Fruit fly (Drosophila melanogaster) whole organism, embryonic: ENCODE results near the gene CG4653.

ENCODE experiments used
- CG10959 ChIP-seq: fragments of 200-800 bp; sonication (Bioruptor generic); IDR thresholded peaks from 2 replicates; pipeline ENCODE4 v1.3.6; 2022; ENCODE audit warnings: missing biosample characterization, missing genetic modification characterization
- CG11093 ChIP-seq: fragments of 200-800 bp; sonication (Bioruptor generic); IDR thresholded peaks from 3 replicates; pipeline ENCODE4 v1.3.6; 2022; ENCODE audit warnings: missing biosample characterization, missing genetic modification characterization
- CG11696 ChIP-seq: fragments of 200-800 bp; sonication (Bioruptor generic); IDR thresholded peaks from 2 replicates; pipeline ENCODE4 v1.3.6; 2022; ENCODE audit warnings: missing biosample characterization, missing genetic modification characterization
- CG12942 ChIP-seq: fragments of 200-800 bp; sonication (Bioruptor generic); optimal IDR thresholded peaks from 3 replicates; lab custom pipeline; 2016; ENCODE audit warnings: missing biosample characterization, missing genetic modification characterization
- CG13775 ChIP-seq: fragments of 200-800 bp; sonication (Bioruptor generic); optimal IDR thresholded peaks from 3 replicates; lab custom pipeline; 2017; ENCODE audit warnings: missing biosample characterization, mild to moderate bottlenecking, missing genetic modification characterization
- CG14014 ChIP-seq: fragments of 200-800 bp; sonication (Bioruptor generic); IDR thresholded peaks from 2 replicates; pipeline ENCODE4 v1.3.6; 2022; ENCODE audit warnings: missing biosample characterization, missing genetic modification characterization
- CG1602 ChIP-seq: fragments of 200-800 bp; sonication (Bioruptor generic); optimal IDR thresholded peaks from 3 replicates; lab custom pipeline; 2016; ENCODE audit warnings: missing biosample characterization, missing genetic modification characterization
- CG2199 ChIP-seq: fragments of 200-800 bp; sonication (Bioruptor generic); IDR thresholded peaks from 3 replicates; pipeline ENCODE4 v1.3.6; 2022; ENCODE audit warnings: missing biosample characterization, missing genetic modification characterization
- CG30431 ChIP-seq: fragments of 200-800 bp; sonication (Bioruptor generic); optimal IDR thresholded peaks from 2 replicates; lab custom pipeline; 2017; ENCODE audit warnings: missing biosample characterization, missing genetic modification characterization
- CG34224 ChIP-seq: fragments of 200-800 bp; sonication (Bioruptor generic); IDR thresholded peaks from 3 replicates; pipeline ENCODE4 v1.3.6; 2022; ENCODE audit warnings: missing biosample characterization, missing genetic modification characterization; ENCODE audit not compliant: partially characterized antibody
- CG34422 ChIP-seq: fragments of 200-800 bp; sonication (Bioruptor generic); IDR thresholded peaks from 3 replicates; pipeline ENCODE4 v1.3.6; 2022; ENCODE audit warnings: missing biosample characterization, missing genetic modification characterization
- CG43689 ChIP-seq: fragments of 200-800 bp; sonication (Bioruptor generic); IDR thresholded peaks from 2 replicates; pipeline ENCODE4 v1.3.6; 2022; ENCODE audit warnings: missing biosample characterization, missing genetic modification characterization
- CG5245 ChIP-seq: fragments of 200-800 bp; sonication (Bioruptor generic); optimal IDR thresholded peaks from 3 replicates; lab custom pipeline; 2016; ENCODE audit warnings: missing biosample characterization, missing genetic modification characterization
- CG5953 ChIP-seq: fragments of 200-800 bp; sonication (Bioruptor generic); IDR thresholded peaks from 2 replicates; pipeline ENCODE4 v1.3.6; 2022; ENCODE audit warnings: missing biosample characterization, missing genetic modification characterization
- CTCF ChIP-seq: fragments of 200-800 bp; sonication (Bioruptor generic); optimal IDR thresholded peaks from 2 replicates; lab custom pipeline; 2017; ENCODE audit warnings: missing biosample characterization, mild to moderate bottlenecking, missing genetic modification characterization, moderate library complexity
- CkIIα-i1 ChIP-seq: fragments of 200-800 bp; sonication (Bioruptor generic); IDR thresholded peaks from 2 replicates; pipeline ENCODE4 v1.3.6; 2022; ENCODE audit warnings: missing biosample characterization, missing genetic modification characterization
- Dad ChIP-seq: fragments of 200-800 bp; sonication (Bioruptor generic); optimal IDR thresholded peaks from 3 replicates; lab custom pipeline; 2016; ENCODE audit warnings: missing biosample characterization, missing genetic modification characterization
- Dp ChIP-seq: fragments of 200-800 bp; sonication (Bioruptor generic); optimal IDR thresholded peaks from 2 replicates; lab custom pipeline; 2018; ENCODE audit warnings: missing biosample characterization, mild to moderate bottlenecking, missing genetic modification characterization, moderate library complexity
- Drgx ChIP-seq: fragments of 200-800 bp; sonication (Bioruptor generic); IDR thresholded peaks from 2 replicates; pipeline ENCODE4 v1.3.6; 2022; ENCODE audit warnings: missing biosample characterization, missing genetic modification characterization
- Eip74EF ChIP-seq, 2 experiments: fragments of 200-800 bp in 1 of 2; fragments of >200 bp in 1 of 2; sonication (Bioruptor generic) in 1 of 2; optimal IDR thresholded peaks; 2 replicates each; lab custom pipeline; 2017 to 2019; ENCODE audit warnings: missing biosample characterization in 2 of 2, missing genetic modification characterization in 2 of 2, mild to moderate bottlenecking in 1 of 2, moderate library complexity in 1 of 2
- Ets97D ChIP-seq: fragments of 200-800 bp; sonication (Bioruptor generic); optimal IDR thresholded peaks from 3 replicates; lab custom pipeline; 2016; ENCODE audit warnings: missing biosample characterization, missing genetic modification characterization
- Hmr ChIP-seq: fragments of 200-800 bp; sonication (Bioruptor generic); optimal IDR thresholded peaks from 3 replicates; lab custom pipeline; 2017; ENCODE audit warnings: mild to moderate bottlenecking, missing biosample characterization, missing genetic modification reagents, missing genetic modification characterization
- Mes4 ChIP-seq: fragments of 200-800 bp; sonication (Bioruptor generic); optimal IDR thresholded peaks from 2 replicates; lab custom pipeline; 2016; ENCODE audit warnings: missing biosample characterization, missing genetic modification characterization
- Myb ChIP-seq: fragments of 200-800 bp; sonication (Bioruptor generic); optimal IDR thresholded peaks from 2 replicates; lab custom pipeline; 2016; ENCODE audit warnings: missing biosample characterization, missing genetic modification characterization
- NK7.1 ChIP-seq: fragments of 200-800 bp; sonication (Bioruptor generic); optimal IDR thresholded peaks from 3 replicates; lab custom pipeline; 2016; ENCODE audit warnings: missing biosample characterization, missing genetic modification characterization
- Optix ChIP-seq: fragments of 200-800 bp; sonication (Bioruptor generic); IDR thresholded peaks from 3 replicates; pipeline ENCODE4 v1.3.6; 2022; ENCODE audit warnings: missing biosample characterization, missing genetic modification characterization
- PHDP ChIP-seq: fragments of 200-800 bp; sonication (Bioruptor generic); optimal IDR thresholded peaks from 3 replicates; lab custom pipeline; 2018; ENCODE audit warnings: missing biosample characterization, mild to moderate bottlenecking, missing genetic modification characterization, moderate library complexity
- Ravus ChIP-seq: fragments of 200-800 bp; sonication (Bioruptor generic); IDR thresholded peaks from 2 replicates; pipeline ENCODE4 v1.3.6; 2022; ENCODE audit warnings: missing biosample characterization, missing genetic modification characterization
- Sry-β ChIP-seq: fragments of 200-800 bp; sonication (Bioruptor generic); optimal IDR thresholded peaks from 2 replicates; lab custom pipeline; 2018; ENCODE audit warnings: missing biosample characterization, mild to moderate bottlenecking, missing genetic modification characterization, moderate library complexity
- aop ChIP-seq: fragments of 200-800 bp; sonication (Bioruptor generic); IDR thresholded peaks from 2 replicates; pipeline ENCODE4 v1.3.6; 2022; ENCODE audit warnings: missing biosample characterization, missing genetic modification characterization
- ap ChIP-seq: fragments of 200-800 bp; sonication (Bioruptor generic); IDR thresholded peaks from 2 replicates; pipeline ENCODE4 v1.3.6; 2022; ENCODE audit warnings: missing biosample characterization, missing genetic modification characterization
- ato ChIP-seq: fragments of 200-800 bp; sonication (Bioruptor generic); IDR thresholded peaks from 2 replicates; pipeline ENCODE4 v1.3.6; 2022; ENCODE audit warnings: missing biosample characterization, missing genetic modification characterization; ENCODE audit not compliant: partially characterized antibody
- btn ChIP-seq: fragments of 200-800 bp; sonication (Bioruptor generic); optimal IDR thresholded peaks from 2 replicates; lab custom pipeline; 2016; ENCODE audit warnings: missing biosample characterization, missing genetic modification characterization
- crol ChIP-seq: fragments of 200-800 bp; sonication (Bioruptor generic); IDR thresholded peaks from 2 replicates; pipeline ENCODE4 v1.3.6; 2022; ENCODE audit warnings: missing biosample characterization, missing genetic modification characterization
- disco-r ChIP-seq: fragments of 200-800 bp; sonication (Bioruptor generic); optimal IDR thresholded peaks from 2 replicates; lab custom pipeline; 2016; ENCODE audit warnings: missing biosample characterization, missing genetic modification characterization
- dysf ChIP-seq: fragments of 200-800 bp; sonication (Bioruptor generic); IDR thresholded peaks from 3 replicates; pipeline ENCODE4 v1.3.6; 2022; ENCODE audit warnings: missing biosample characterization, missing genetic modification characterization
- fru ChIP-seq: fragments of >200 bp; optimal IDR thresholded peaks from 2 replicates; lab custom pipeline; 2017
- gcm ChIP-seq: fragments of 200-800 bp; sonication (Bioruptor generic); optimal IDR thresholded peaks from 2 replicates; lab custom pipeline; 2019; ENCODE audit warnings: missing biosample characterization, mild to moderate bottlenecking, missing genetic modification characterization, moderate library complexity
- ham ChIP-seq: fragments of 200-800 bp; sonication (Bioruptor generic); IDR thresholded peaks from 2 replicates; pipeline ENCODE4 v1.3.6; 2022; ENCODE audit warnings: missing biosample characterization, missing genetic modification characterization
- ind ChIP-seq: fragments of 200-800 bp; sonication (Bioruptor generic); optimal IDR thresholded peaks from 3 replicates; lab custom pipeline; 2016; ENCODE audit warnings: missing biosample characterization, missing genetic modification characterization
- mirr ChIP-seq: fragments of 200-800 bp; sonication (Bioruptor generic); optimal IDR thresholded peaks from 3 replicates; lab custom pipeline; 2018; ENCODE audit warnings: missing biosample characterization, mild to moderate bottlenecking, missing genetic modification characterization
- nmo ChIP-seq: fragments of 200-800 bp; sonication (Bioruptor generic); optimal IDR thresholded peaks from 2 replicates; lab custom pipeline; 2018; ENCODE audit warnings: missing biosample characterization, mild to moderate bottlenecking, missing genetic modification characterization, moderate library complexity
- pnt ChIP-seq: fragments of 200-800 bp; sonication (Bioruptor generic); optimal IDR thresholded peaks from 3 replicates; lab custom pipeline; 2016; ENCODE audit warnings: missing biosample characterization, missing genetic modification characterization
- ranshi ChIP-seq: fragments of 200-800 bp; sonication (Bioruptor generic); IDR thresholded peaks from 2 replicates; pipeline ENCODE4 v1.3.6; 2022; ENCODE audit warnings: missing biosample characterization, missing genetic modification characterization
- repo ChIP-seq: fragments of 200-800 bp; sonication (Bioruptor generic); optimal IDR thresholded peaks from 2 replicates; lab custom pipeline; 2016; ENCODE audit warnings: missing biosample characterization, missing genetic modification characterization
- schlank ChIP-seq: fragments of 200-800 bp; sonication (Bioruptor generic); optimal IDR thresholded peaks from 2 replicates; lab custom pipeline; 2018; ENCODE audit warnings: missing biosample characterization, mild to moderate bottlenecking, missing genetic modification characterization
- sd ChIP-seq: fragments of 200-800 bp; sonication (Bioruptor generic); optimal IDR thresholded peaks from 3 replicates; lab custom pipeline; 2018; ENCODE audit warnings: missing biosample characterization, mild to moderate bottlenecking, missing genetic modification characterization, moderate library complexity
- slbo ChIP-seq: fragments of 200-800 bp; sonication (Bioruptor generic); IDR thresholded peaks from 2 replicates; pipeline ENCODE4 v1.3.6; 2022; ENCODE audit warnings: missing biosample characterization, missing genetic modification characterization
- stwl ChIP-seq: fragments of 200-800 bp; sonication (Bioruptor generic); optimal IDR thresholded peaks from 3 replicates; lab custom pipeline; 2018; ENCODE audit warnings: missing biosample characterization, mild to moderate bottlenecking, missing genetic modification characterization, moderate library complexity
- tap ChIP-seq: fragments of 200-800 bp; optimal IDR thresholded peaks from 3 replicates; lab custom pipeline; 2019; ENCODE audit warnings: missing biosample characterization, mild to moderate bottlenecking, missing genetic modification characterization, moderate library complexity

CG4653 gene

DNA sequence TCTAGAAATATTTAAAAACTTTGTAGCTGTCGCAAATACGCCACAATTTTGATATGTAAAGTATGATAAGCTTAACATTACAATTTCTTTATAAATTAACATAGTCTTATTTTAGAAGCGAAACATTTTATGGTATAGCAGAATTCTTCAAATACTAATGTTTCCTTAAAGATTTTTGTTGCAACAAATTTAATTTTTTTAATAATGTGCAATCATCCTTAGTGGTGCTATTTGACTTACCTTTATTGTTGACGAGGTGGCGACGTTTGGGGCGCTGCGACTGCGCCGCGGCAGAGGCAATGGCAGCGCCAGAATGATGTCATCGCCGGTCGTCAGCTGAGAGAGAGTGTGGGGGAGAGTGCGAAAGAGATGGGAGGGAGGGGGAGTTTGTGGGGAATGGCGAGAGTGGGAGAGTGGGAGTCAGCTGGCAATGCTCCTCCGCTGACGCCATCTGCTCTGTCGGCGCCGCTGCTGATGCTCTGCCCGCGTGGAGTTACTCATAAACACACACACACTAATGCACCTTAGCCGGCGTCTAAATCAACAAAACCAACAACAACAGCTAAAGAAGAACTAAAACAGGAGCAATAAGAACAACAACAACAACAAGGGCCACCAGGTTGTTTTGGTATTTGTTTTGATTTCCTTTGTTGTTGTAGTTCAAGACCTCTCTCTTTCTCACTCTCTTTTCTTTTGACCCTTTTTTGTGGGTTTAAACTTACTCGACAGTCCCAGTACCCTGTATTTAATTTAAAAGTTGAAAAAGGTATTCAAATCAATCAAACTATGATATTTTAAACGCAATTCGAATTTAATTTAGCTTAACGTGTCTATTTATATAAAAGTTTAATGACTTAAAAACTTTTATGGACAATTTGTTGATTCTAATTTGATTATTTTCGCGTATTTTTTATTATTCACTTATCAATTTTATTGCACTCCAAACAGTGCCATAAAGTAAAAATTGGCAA, 19.6 kb downstream of the CG4653 start (continued):
- TF ChIP-seq disco-r (GFP tag; lab: Kevin White, UChicago), result peak; percentile 35
- no peak for TF ChIP-seq repo (GFP tag; lab: Kevin White, UChicago)
- TF ChIP-seq Sry-β (GFP tag; lab: Kevin White, UChicago), result no peak
- TF ChIP-seq CG10959 (GFP tag; lab: Robert Waterston, UW), result 0 out of 2 replicates have a peak, but pooled peaks have one; percentile 24
- peak; percentile 19; the same call in 1 of the 2 replicates for TF ChIP-seq CG43689 (GFP tag; lab: Robert Waterston, UW)
- TF ChIP-seq ind (GFP tag; lab: Kevin White, UChicago), result peak; percentile 34
- no peak for TF ChIP-seq Ets97D (GFP tag; lab: Kevin White, UChicago)
- peak; percentile 42 for TF ChIP-seq CG1602 (GFP tag; lab: Kevin White, UChicago)
- no peak for TF ChIP-seq ham (GFP tag; lab: Robert Waterston, UW)
- peak; percentile 27 for TF ChIP-seq CG12942 (GFP tag; lab: Kevin White, UChicago)
- no peak for TF ChIP-seq stwl (tag; lab: Kevin White, UChicago)
- TF ChIP-seq Dp (GFP tag; lab: Kevin White, UChicago), result no peak
- peak; percentile 93 for TF ChIP-seq crol
- TF ChIP-seq Eip74EF (GFP tag; optimal IDR thresholded peaks at IDR 0.05; lab: Kevin White, UChicago), result peak in 1 of 2 experiments; percentile 49
- 0 out of 3 replicates have a peak, but pooled peaks have one; percentile 17 for TF ChIP-seq CG34224
- peak; percentile 88 for TF ChIP-seq CG11696 (GFP tag; lab: Robert Waterston, UW)
- peak; percentile 19 for TF ChIP-seq tap (tag; lab: Kevin White, UChicago)
- TF ChIP-seq ap (GFP tag; lab: Robert Waterston, UW), result 0 out of 2 replicates have a peak, but pooled peaks have one; percentile 10
- TF ChIP-seq Optix (GFP tag; lab: Robert Waterston, UW), result no peak
- peak; percentile 67 for TF ChIP-seq CG13775 (GFP tag; lab: Kevin White, UChicago)
- TF ChIP-seq mirr, result no peak
- peak; percentile 30 for TF ChIP-seq Mes4 (GFP tag; lab: Kevin White, UChicago)
- peak; percentile 43 for TF ChIP-seq CG30431 (GFP tag; lab: Kevin White, UChicago)
- peak; percentile 61; the same call in 1 of the 2 replicates for TF ChIP-seq Drgx (GFP tag; lab: Robert Waterston, UW)
- TF ChIP-seq CG34422 (GFP tag; lab: Robert Waterston, UW), result peak; percentile 67; the same call in 2 of the 3 replicates
- TF ChIP-seq schlank (tag; lab: Kevin White, UChicago), result peak; percentile 64
- peak; percentile 91 for TF ChIP-seq nmo (GFP tag; lab: Kevin White, UChicago)
- TF ChIP-seq Ravus, result peak; percentile 15; the same call in 1 of the 2 replicates
- TF ChIP-seq CG2199 (GFP tag; lab: Robert Waterston, UW), result no peak
- no peak for TF ChIP-seq pnt (GFP tag; lab: Kevin White, UChicago)
- TF ChIP-seq NK7.1 (GFP tag; lab: Kevin White, UChicago), result no peak
- TF ChIP-seq PHDP (tag; lab: Kevin White, UChicago), result peak; percentile 87
- TF ChIP-seq slbo (GFP tag; lab: Robert Waterston, UW), result peak; percentile 73
- peak; percentile 48 for TF ChIP-seq CTCF
- TF ChIP-seq gcm (GFP tag; lab: Kevin White, UChicago), result peak; percentile 71
- no peak for TF ChIP-seq aop (GFP tag; lab: Robert Waterston, UW)
- TF ChIP-seq ato (GFP tag; lab: Robert Waterston, UW), result no peak
- TF ChIP-seq CkIIα-i1, result no peak
- TF ChIP-seq dysf (GFP tag; lab: Robert Waterston, UW), result peak; percentile 81
- no peak for TF ChIP-seq CG14014 (GFP tag; lab: Robert Waterston, UW)
- no peak for TF ChIP-seq Dad (GFP tag; lab: Kevin White, UChicago)
- no peak for TF ChIP-seq fru (lab: Kevin White, UChicago)
- TF ChIP-seq btn (GFP tag; lab: Kevin White, UChicago), result no peak
- peak; percentile 13; the same call in 1 of the 2 replicates for TF ChIP-seq CG5953
- no peak for TF ChIP-seq CG11093 (GFP tag; lab: Robert Waterston, UW)
- TF ChIP-seq ranshi (GFP tag; lab: Robert Waterston, UW), result no peak
- TF ChIP-seq CG5245, result no peak
- TF ChIP-seq Myb, result peak; percentile 23
- peak; percentile 59 for TF ChIP-seq sd (tag; lab: Kevin White, UChicago)
- TF ChIP-seq Hmr (GFP tag; lab: Kevin White, UChicago), result peak; percentile 85
